Fruit fly (Drosophila melanogaster) whole organism, embryonic: Measurements from ENCODE around the gene CG8065.

Experiments
- CG1792 ChIP-seq: fragments of 200-800 bp; sonication (Bioruptor generic); optimal IDR thresholded peaks from 2 replicates; lab custom pipeline; 2016; ENCODE audit warnings: missing biosample characterization, missing genetic modification characterization
- CG6654 ChIP-seq: fragments of 200-800 bp; sonication (Bioruptor generic); optimal IDR thresholded peaks from 2 replicates; lab custom pipeline; 2017; ENCODE audit warnings: missing biosample characterization, mild to moderate bottlenecking, missing genetic modification characterization
- CG6765 ChIP-seq: fragments of 200-800 bp; sonication (Bioruptor generic); optimal IDR thresholded peaks from 3 replicates; lab custom pipeline; 2017; ENCODE audit warnings: missing biosample characterization, mild to moderate bottlenecking, missing genetic modification characterization
- Fer3 ChIP-seq: fragments of 200-800 bp; sonication (Bioruptor generic); optimal IDR thresholded peaks from 2 replicates; lab custom pipeline; 2018; ENCODE audit warnings: missing biosample characterization, mild to moderate bottlenecking, missing genetic modification characterization, moderate library complexity
- Mad ChIP-seq: fragments of 200-800 bp; sonication (Bioruptor generic); optimal IDR thresholded peaks from 2 replicates; lab custom pipeline; 2016; ENCODE audit warnings: missing biosample characterization, missing genetic modification characterization
- Sox102F ChIP-seq: fragments of 200-800 bp; sonication (Bioruptor generic); optimal IDR thresholded peaks from 2 replicates; lab custom pipeline; 2018; ENCODE audit warnings: missing biosample characterization, mild to moderate bottlenecking, missing genetic modification characterization, moderate library complexity
- az2 ChIP-seq: fragments of 200-800 bp; sonication (Bioruptor generic); optimal IDR thresholded peaks from 3 replicates; lab custom pipeline; 2016; ENCODE audit warnings: missing biosample characterization, missing genetic modification characterization
- ewg ChIP-seq: fragments of 200-800 bp; sonication (Bioruptor generic); optimal IDR thresholded peaks from 3 replicates; lab custom pipeline; 2017; ENCODE audit warnings: mild to moderate bottlenecking, missing biosample characterization, missing genetic modification reagents, missing genetic modification characterization
- lmd ChIP-seq: fragments of 200-800 bp; sonication (Bioruptor generic); IDR thresholded peaks from 2 replicates; pipeline ENCODE4 v1.3.6; 2022; ENCODE audit warnings: missing biosample characterization, missing genetic modification characterization
- mld ChIP-seq: fragments of 200-800 bp; sonication (Bioruptor generic); IDR thresholded peaks from 3 replicates; pipeline ENCODE4 v1.3.6; 2022; ENCODE audit warnings: missing biosample characterization, missing genetic modification characterization; ENCODE audit not compliant: partially characterized antibody
- pan ChIP-seq, 4 experiments: fragments of >200 bp in 3 of 4; fragments of 200-800 bp in 1 of 4; sonication (Bioruptor generic) in 1 of 4; optimal IDR thresholded peaks in 3 of 4; IDR thresholded peaks in 1 of 4; 2 replicates each; pipeline versions ENCODE4 v1.3.6 to Lab custom; 2017 to 2022; ENCODE audit warnings: missing biosample characterization in 2 of 4, missing genetic modification characterization in 2 of 4, mixed read lengths in 1 of 4
- ro ChIP-seq: fragments of 200-800 bp; sonication (Bioruptor generic); IDR thresholded peaks from 2 replicates; pipeline ENCODE4 v1.3.6; 2022; ENCODE audit warnings: missing biosample characterization, missing genetic modification characterization
- tgo ChIP-seq: fragments of 200-800 bp; sonication (Bioruptor generic); IDR thresholded peaks from 3 replicates; pipeline ENCODE4 v1.3.6; 2022; ENCODE audit warnings: missing biosample characterization, missing genetic modification characterization

- TF ChIP-seq az2 (GFP tag; lab: Kevin White, UChicago) (no peak), ewg (GFP tag; lab: Kevin White, UChicago) (no peak), CG6765 (GFP tag; lab: Kevin White, UChicago) (no peak), tgo (GFP tag; lab: Robert Waterston, UW) (no peak), CG6654 (GFP tag; lab: Kevin White, UChicago) (no peak), lmd (GFP tag; lab: Robert Waterston, UW) (no peak), mld (GFP tag; lab: Robert Waterston, UW) (no peak), CG1792 (GFP tag; lab: Kevin White, UChicago) (no peak), pan (optimal IDR thresholded peaks at IDR 0.05; lab: Kevin White, UChicago) (no peak), pan (GFP tag; optimal IDR thresholded peaks at IDR 0.05 in 1 of 2, IDR thresholded peaks at IDR 0.05 in 1 of 2) (no peak), Mad (no peak), Fer3 (tag; lab: Kevin White, UChicago) (no peak), Sox102F (no peak), ro (GFP tag; lab: Robert Waterston, UW) (no peak)
Measured at dm6 chr3L:10233025-10233424, 17.6 kb downstream of the CG8065 start.
